Worm (Caenorhabditis elegans): ENCODE data around the gene F14H12.7.

F14H12.7 gene

DNA sequence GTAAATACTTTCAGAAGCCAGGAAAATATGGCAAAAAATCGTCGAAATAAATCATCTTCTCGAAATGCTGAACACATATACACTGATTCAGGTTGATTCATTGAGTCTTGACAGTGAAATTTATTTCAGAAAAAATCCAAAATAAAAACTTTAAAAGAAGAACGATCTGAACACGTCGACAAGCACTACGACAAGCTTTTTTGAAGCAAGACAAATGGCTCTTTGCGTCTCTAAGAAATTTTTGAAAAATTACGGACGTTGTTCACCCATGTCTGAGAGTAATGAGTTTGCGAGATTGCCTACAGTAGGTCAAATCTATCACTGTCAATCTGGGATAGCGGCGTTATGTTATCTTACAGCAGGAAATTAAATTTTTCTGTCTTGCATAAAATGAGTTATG, 14.4 kb upstream of the F14H12.7 start, which contains the start of gene R160.2:
Gene R160.2, minus strand, starts transcription at position 101 of the 400 bp plus-strand sequence.
- TF ChIP-seq tbx-37 (GFP tag; conservative IDR thresholded peaks at IDR 0.05) (no peak), flt-1 (GFP tag; IDR thresholded peaks at IDR 0.05) (no peak), sea-1 (GFP tag; conservative IDR thresholded peaks at IDR 0.05) (no peak), tra-4 (tag; optimal IDR thresholded peaks at IDR 0.05) (no peak), hmg-4 (GFP tag; optimal IDR thresholded peaks at IDR 0.05) (no peak), tbx-11 (GFP tag; IDR thresholded peaks at IDR 0.05) (no peak), scrt-1 (GFP tag; IDR thresholded peaks at IDR 0.05) (no peak), F13C5.2 (tag; optimal IDR thresholded peaks at IDR 0.05) (no peak), aly-1 (tag; optimal IDR thresholded peaks at IDR 0.05) (no peak), ceh-36 (tag; optimal IDR thresholded peaks at IDR 0.05) (no peak), hmbx-1 (tag; optimal IDR thresholded peaks at IDR 0.05) (no peak), ama-1 (optimal IDR thresholded peaks at IDR 0.05) (no peak), ets-7 (tag; optimal IDR thresholded peaks at IDR 0.05) (no peak)

DNA sequence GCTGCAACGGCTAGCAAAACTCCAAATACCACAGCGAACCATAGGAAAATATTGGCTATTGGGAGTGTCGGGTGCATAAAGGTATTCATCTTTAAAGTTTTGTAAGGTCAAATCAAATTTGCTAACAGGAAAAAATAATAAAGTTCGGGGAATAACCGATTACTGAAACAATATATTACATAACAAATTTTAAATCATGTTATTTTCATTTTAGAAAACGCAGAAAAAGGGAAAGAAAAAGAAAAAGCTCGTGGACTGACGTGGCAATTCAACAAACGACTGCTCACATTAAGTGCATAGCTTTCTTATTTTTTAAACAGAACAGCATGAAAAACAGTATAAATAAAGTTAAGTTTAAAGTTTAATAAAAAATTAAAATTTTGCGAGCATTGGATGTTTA, 10.7 kb upstream of the F14H12.7 start, which contains the start of gene R160.6:
Gene R160.6, minus strand, starts transcription at position 101 of the 400 bp plus-strand sequence.
- TF ChIP-seq sea-1 (GFP tag; conservative IDR thresholded peaks at IDR 0.05) (no peak), ets-7 (tag; optimal IDR thresholded peaks at IDR 0.05) (no peak), F13C5.2 (tag; optimal IDR thresholded peaks at IDR 0.05) (no peak), aly-1 (tag; optimal IDR thresholded peaks at IDR 0.05) (no peak), tra-4 (tag; optimal IDR thresholded peaks at IDR 0.05) (no peak), ceh-13 (GFP tag; optimal IDR thresholded peaks at IDR 0.05) (no peak), B0310.2 (tag; optimal IDR thresholded peaks at IDR 0.05) (no peak), scrt-1 (GFP tag; IDR thresholded peaks at IDR 0.05) (no peak), ama-1 (optimal IDR thresholded peaks at IDR 0.05) (no peak), hmbx-1 (tag; optimal IDR thresholded peaks at IDR 0.05) (no peak), hmg-4 (GFP tag; optimal IDR thresholded peaks at IDR 0.05) (no peak), ceh-36 (tag; optimal IDR thresholded peaks at IDR 0.05) (no peak), flt-1 (GFP tag; IDR thresholded peaks at IDR 0.05) (no peak), pes-1 (GFP tag; IDR thresholded peaks at IDR 0.05) (no peak), tbx-11 (GFP tag; IDR thresholded peaks at IDR 0.05) (no peak), tbx-37 (GFP tag; conservative IDR thresholded peaks at IDR 0.05) (no peak), hnd-1 (tag; optimal IDR thresholded peaks at IDR 0.05) (no peak)

DNA sequence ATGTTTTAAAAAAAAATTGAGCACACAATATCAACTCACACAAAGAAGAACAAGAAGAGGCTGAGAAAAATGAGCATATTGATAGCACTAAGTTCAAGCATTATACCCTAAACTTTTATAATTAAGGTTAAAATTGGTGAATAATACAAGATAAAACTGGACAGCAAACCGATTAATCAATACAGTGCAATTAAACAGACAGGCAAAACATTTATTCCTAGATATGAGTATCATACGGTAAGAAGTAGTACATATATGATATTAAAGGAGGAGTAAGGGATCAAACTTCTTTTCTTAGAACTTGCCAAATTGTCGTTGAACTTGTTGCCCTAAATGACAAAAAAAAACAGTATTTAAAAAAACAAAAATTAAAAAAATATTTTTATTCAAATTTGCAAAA, 9.6 kb upstream of the F14H12.7 start, which contains the start of gene R160.14:
Gene R160.14, minus strand, starts transcription at position 101 of the 400 bp plus-strand sequence.
- no peak for TF ChIP-seq hmg-4 (GFP tag; optimal IDR thresholded peaks at IDR 0.05)
- TF ChIP-seq hnd-1 (tag; optimal IDR thresholded peaks at IDR 0.05), result no peak
- TF ChIP-seq hmbx-1 (tag; optimal IDR thresholded peaks at IDR 0.05), result no peak
- no peak for TF ChIP-seq F13C5.2 (tag; optimal IDR thresholded peaks at IDR 0.05)
- no peak for TF ChIP-seq flt-1 (GFP tag; IDR thresholded peaks at IDR 0.05)
- TF ChIP-seq aly-1 (tag; optimal IDR thresholded peaks at IDR 0.05), result no peak
- TF ChIP-seq ets-7 (tag; optimal IDR thresholded peaks at IDR 0.05), result no peak

DNA sequence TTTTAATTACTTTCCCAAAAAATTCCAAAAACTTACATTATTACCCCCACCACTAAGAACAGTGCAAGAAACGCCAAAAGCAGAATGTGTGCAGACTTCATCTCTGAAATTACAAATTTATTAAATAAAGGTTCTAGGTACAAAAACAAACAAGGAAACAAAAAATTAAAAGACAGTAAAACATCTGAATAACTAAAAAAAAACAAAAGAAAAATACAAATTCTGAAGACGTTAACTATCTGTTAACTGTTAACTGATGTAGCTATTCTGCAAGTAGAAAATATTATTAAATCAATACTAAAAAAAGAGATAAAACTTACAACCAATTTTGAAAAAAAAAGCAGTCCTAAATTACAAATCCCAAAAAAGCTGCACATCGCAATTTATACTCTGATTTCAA, 9.0 kb upstream of the F14H12.7 start, which contains the start of gene R160.13:
Gene R160.13, minus strand, starts transcription at position 101 of the 400 bp plus-strand sequence.
- no peak for TF ChIP-seq scrt-1 (GFP tag; IDR thresholded peaks at IDR 0.05)
- no peak for TF ChIP-seq pes-1 (GFP tag; IDR thresholded peaks at IDR 0.05)
- no peak for TF ChIP-seq F13C5.2 (tag; optimal IDR thresholded peaks at IDR 0.05)
- no peak for TF ChIP-seq ets-7 (tag; optimal IDR thresholded peaks at IDR 0.05)
- no peak for TF ChIP-seq tbx-37 (GFP tag; conservative IDR thresholded peaks at IDR 0.05)

DNA sequence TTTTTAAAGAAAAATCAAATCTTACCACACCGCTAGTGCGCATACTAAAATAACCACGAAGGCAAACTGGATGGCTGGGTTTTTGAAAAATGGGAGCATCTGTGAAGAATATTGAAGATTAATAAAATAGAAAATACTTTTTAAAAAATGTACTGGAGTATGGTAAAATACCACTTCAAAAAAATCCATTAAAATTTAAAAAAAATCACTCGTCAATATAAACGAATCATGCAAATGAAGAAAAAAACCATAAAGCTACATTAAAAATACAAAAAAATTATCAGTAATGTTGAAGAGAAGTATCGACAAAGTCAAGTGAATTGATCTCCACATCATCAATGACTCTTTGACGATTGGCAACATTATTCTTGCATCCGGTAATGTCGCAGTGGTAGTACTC, 8.3 kb upstream of the F14H12.7 start, which contains the start of gene R160.5:
Gene R160.5, minus strand, starts transcription at position 101 of the 400 bp plus-strand sequence.
- TF ChIP-seq tra-4 (tag; optimal IDR thresholded peaks at IDR 0.05) (no peak), ets-7 (tag; optimal IDR thresholded peaks at IDR 0.05) (no peak), ceh-36 (tag; optimal IDR thresholded peaks at IDR 0.05) (no peak), aly-1 (tag; optimal IDR thresholded peaks at IDR 0.05) (no peak), scrt-1 (GFP tag; IDR thresholded peaks at IDR 0.05) (no peak), tbx-11 (GFP tag; IDR thresholded peaks at IDR 0.05) (no peak), B0310.2 (tag; optimal IDR thresholded peaks at IDR 0.05) (no peak), hnd-1 (tag; optimal IDR thresholded peaks at IDR 0.05) (no peak), ceh-13 (GFP tag; optimal IDR thresholded peaks at IDR 0.05) (no peak), flt-1 (GFP tag; IDR thresholded peaks at IDR 0.05) (no peak), sea-1 (GFP tag; conservative IDR thresholded peaks at IDR 0.05) (no peak), pes-1 (GFP tag; IDR thresholded peaks at IDR 0.05) (no peak), F13C5.2 (tag; optimal IDR thresholded peaks at IDR 0.05) (no peak), hmg-4 (GFP tag; optimal IDR thresholded peaks at IDR 0.05) (no peak), tbx-37 (GFP tag; conservative IDR thresholded peaks at IDR 0.05) (no peak), hmbx-1 (tag; optimal IDR thresholded peaks at IDR 0.05) (no peak), ama-1 (optimal IDR thresholded peaks at IDR 0.05) (no peak)

DNA sequence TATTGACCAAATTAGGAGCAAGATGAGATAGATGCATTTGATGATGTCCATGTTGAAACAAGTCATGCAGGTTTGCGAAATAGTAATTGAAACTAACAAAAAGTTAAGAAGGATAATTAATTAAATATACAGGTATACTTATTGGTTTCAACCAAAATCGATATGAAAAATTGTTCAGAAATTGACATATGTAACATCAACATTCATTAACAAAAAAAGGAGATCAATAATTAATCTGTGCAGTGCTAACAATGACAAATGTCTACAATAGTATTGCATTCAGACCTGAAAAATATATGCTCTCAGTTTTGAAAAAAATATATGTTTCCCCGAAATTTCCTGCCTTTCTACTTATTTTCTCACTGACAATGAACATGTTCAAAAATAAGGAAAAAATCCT, 6.4 kb upstream of the F14H12.7 start, which contains the start of gene R160.4:
Gene R160.4, minus strand, starts transcription at position 101 of the 400 bp plus-strand sequence.
- no peak for TF ChIP-seq sea-1 (GFP tag; conservative IDR thresholded peaks at IDR 0.05)
- no peak for TF ChIP-seq tbx-37 (GFP tag; conservative IDR thresholded peaks at IDR 0.05)
- no peak for TF ChIP-seq hmbx-1 (tag; optimal IDR thresholded peaks at IDR 0.05)
- no peak for TF ChIP-seq tra-4 (tag; optimal IDR thresholded peaks at IDR 0.05)
- no peak for TF ChIP-seq pes-1 (GFP tag; IDR thresholded peaks at IDR 0.05)
- TF ChIP-seq hmg-4 (GFP tag; optimal IDR thresholded peaks at IDR 0.05), result no peak
- no peak for TF ChIP-seq ceh-13 (GFP tag; optimal IDR thresholded peaks at IDR 0.05)
- TF ChIP-seq hnd-1 (tag; optimal IDR thresholded peaks at IDR 0.05), result no peak

DNA sequence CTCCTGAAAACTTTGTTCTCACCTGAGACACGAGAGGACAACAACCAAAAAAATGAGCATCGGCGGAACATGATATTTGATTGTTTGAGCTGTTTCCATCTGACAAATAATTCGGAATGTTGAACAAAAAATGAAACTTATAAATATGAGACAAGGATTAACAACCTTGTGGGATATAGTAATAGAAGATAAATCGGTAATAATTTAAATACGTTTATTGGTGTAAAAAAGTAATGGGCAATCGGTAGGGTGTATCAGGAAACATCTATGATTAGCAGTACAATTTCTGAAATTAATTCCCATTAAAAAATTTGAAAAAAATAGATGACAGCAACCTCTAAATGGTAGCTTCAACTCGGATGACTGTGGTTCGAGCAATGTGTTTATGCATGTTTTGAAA, 5.0 kb upstream of the F14H12.7 start, which contains the start of gene R160.10:
Gene R160.10, minus strand, starts transcription at position 101 of the 400 bp plus-strand sequence.
- no peak for TF ChIP-seq ama-1 (optimal IDR thresholded peaks at IDR 0.05)
- TF ChIP-seq scrt-1 (GFP tag; IDR thresholded peaks at IDR 0.05), result no peak
- TF ChIP-seq aly-1 (tag; optimal IDR thresholded peaks at IDR 0.05), result no peak
- no peak for TF ChIP-seq sea-1 (GFP tag; conservative IDR thresholded peaks at IDR 0.05)
- no peak for TF ChIP-seq ceh-36 (tag; optimal IDR thresholded peaks at IDR 0.05)
- no peak for TF ChIP-seq F13C5.2 (tag; optimal IDR thresholded peaks at IDR 0.05)
- no peak for TF ChIP-seq ceh-13 (GFP tag; optimal IDR thresholded peaks at IDR 0.05)
- TF ChIP-seq ets-7 (tag; optimal IDR thresholded peaks at IDR 0.05), result no peak
- no peak for TF ChIP-seq B0310.2 (tag; optimal IDR thresholded peaks at IDR 0.05)
- TF ChIP-seq hmg-4 (GFP tag; optimal IDR thresholded peaks at IDR 0.05), result no peak
- no peak for TF ChIP-seq pes-1 (GFP tag; IDR thresholded peaks at IDR 0.05)
- no peak for TF ChIP-seq tbx-11 (GFP tag; IDR thresholded peaks at IDR 0.05)
- no peak for TF ChIP-seq flt-1 (GFP tag; IDR thresholded peaks at IDR 0.05)
- no peak for TF ChIP-seq hnd-1 (tag; optimal IDR thresholded peaks at IDR 0.05)
- no peak for TF ChIP-seq hmbx-1 (tag; optimal IDR thresholded peaks at IDR 0.05)

Measured in whole organism, early embryonic.